Fruit fly (Drosophila melanogaster) whole organism, embryonic: ENCODE measurements around the gene Acat1.
A peak's percentile ranks its signal among the peaks of the same experiment; 100 is the strongest.

Experiments
- Asciz ChIP-seq: fragments of 200-800 bp; sonication (Bioruptor generic); optimal IDR thresholded peaks from 2 replicates; lab custom pipeline; 2017; ENCODE audit warnings: missing biosample characterization, mild to moderate bottlenecking, missing genetic modification characterization, missing genetic modification reagents
- Awh ChIP-seq: fragments of 200-800 bp; sonication (Bioruptor generic); IDR thresholded peaks from 2 replicates; pipeline ENCODE4, ENCODE4 v1.3.6; 2022; ENCODE audit warnings: missing biosample characterization, missing genetic modification characterization
- B-H2 ChIP-seq: fragments of 200-800 bp; sonication (Bioruptor generic); optimal IDR thresholded peaks from 2 replicates; lab custom pipeline; 2018; ENCODE audit warnings: missing biosample characterization, mild to moderate bottlenecking, missing genetic modification characterization
- CG10267 ChIP-seq: fragments of 200-800 bp; sonication (Bioruptor generic); optimal IDR thresholded peaks from 2 replicates; lab custom pipeline; 2018; ENCODE audit warnings: missing biosample characterization, mild to moderate bottlenecking, missing genetic modification characterization, moderate library complexity
- CG12659 ChIP-seq: fragments of 200-800 bp; sonication (Bioruptor generic); optimal IDR thresholded peaks from 3 replicates; lab custom pipeline; 2017; ENCODE audit warnings: mild to moderate bottlenecking, missing biosample characterization, missing genetic modification reagents, missing genetic modification characterization
- CG13624 ChIP-seq: fragments of 200-800 bp; sonication (Bioruptor generic); optimal IDR thresholded peaks from 2 replicates; lab custom pipeline; 2016; ENCODE audit warnings: missing biosample characterization, missing genetic modification characterization
- CG14014 ChIP-seq: fragments of 200-800 bp; sonication (Bioruptor generic); IDR thresholded peaks from 2 replicates; pipeline ENCODE4 v1.3.6; 2022; ENCODE audit warnings: missing biosample characterization, missing genetic modification characterization
- CG18599 ChIP-seq: fragments of 200-800 bp; sonication (Bioruptor generic); optimal IDR thresholded peaks from 3 replicates; lab custom pipeline; 2017; ENCODE audit warnings: missing biosample characterization, missing genetic modification characterization, mild to moderate bottlenecking, moderate library complexity, missing genetic modification reagents
- CG2875 ChIP-seq: fragments of 200-800 bp; sonication (Bioruptor generic); optimal IDR thresholded peaks from 2 replicates; lab custom pipeline; 2017; ENCODE audit warnings: missing biosample characterization, mild to moderate bottlenecking, missing genetic modification characterization, missing genetic modification reagents
- CG31224 ChIP-seq: fragments of 200-800 bp; sonication (Bioruptor generic); IDR thresholded peaks from 2 replicates; pipeline ENCODE4 v1.3.6; 2022; ENCODE audit warnings: missing biosample characterization, missing genetic modification characterization
- CG4617 ChIP-seq: fragments of 200-800 bp; sonication (Bioruptor generic); optimal IDR thresholded peaks from 3 replicates; lab custom pipeline; 2016; ENCODE audit warnings: missing biosample characterization, missing genetic modification characterization, borderline replicate concordance
- CG5953 ChIP-seq: fragments of 200-800 bp; sonication (Bioruptor generic); IDR thresholded peaks from 2 replicates; pipeline ENCODE4 v1.3.6; 2022; ENCODE audit warnings: missing biosample characterization, missing genetic modification characterization
- D ChIP-seq, 2 experiments: fragments of 200-800 bp in 1 of 2; fragments of >200 bp in 1 of 2; sonication (Bioruptor generic) in 1 of 2; optimal IDR thresholded peaks; 2 replicates in 1 of 2; 3 replicates in 1 of 2; lab custom pipeline; 2017; ENCODE audit warnings: mild to moderate bottlenecking in 1 of 2, missing biosample characterization in 1 of 2, missing genetic modification characterization in 1 of 2, missing genetic modification reagents in 1 of 2
- Dfd ChIP-seq, 2 experiments: fragments of >200 bp; optimal IDR thresholded peaks; 2 replicates each; lab custom pipeline; 2017; ENCODE audit warnings: missing biosample characterization in 2 of 2, missing genetic modification characterization in 2 of 2
- Dip3 ChIP-seq: fragments of 200-800 bp; sonication (Bioruptor generic); optimal IDR thresholded peaks from 3 replicates; lab custom pipeline; 2016; ENCODE audit warnings: missing biosample characterization, missing genetic modification characterization
- Doc3 ChIP-seq: fragments of 200-800 bp; sonication (Bioruptor generic); IDR thresholded peaks from 3 replicates; pipeline ENCODE4 v1.3.6; 2022; ENCODE audit warnings: missing biosample characterization, missing genetic modification characterization; ENCODE audit not compliant: partially characterized antibody
- Fer1 ChIP-seq: fragments of 200-800 bp; sonication (Bioruptor generic); optimal IDR thresholded peaks from 2 replicates; lab custom pipeline; 2017; ENCODE audit warnings: missing biosample characterization, mild to moderate bottlenecking, missing genetic modification characterization
- H15 ChIP-seq: fragments of 200-800 bp; sonication (Bioruptor generic); IDR thresholded peaks from 3 replicates; pipeline ENCODE4 v1.3.6; 2022; ENCODE audit warnings: missing biosample characterization, missing genetic modification characterization
- Hr3 ChIP-seq: fragments of 200-800 bp; sonication (Bioruptor generic); optimal IDR thresholded peaks from 3 replicates; lab custom pipeline; 2016; ENCODE audit warnings: missing biosample characterization, missing genetic modification characterization
- Lhr ChIP-seq: fragments of 200-800 bp; sonication (Bioruptor generic); optimal IDR thresholded peaks from 3 replicates; lab custom pipeline; 2017; ENCODE audit warnings: mild to moderate bottlenecking, missing biosample characterization, missing genetic modification reagents, missing genetic modification characterization
- Mrtf ChIP-seq: fragments of 200-800 bp; sonication (Bioruptor generic); IDR thresholded peaks from 3 replicates; pipeline ENCODE4 v1.3.6; 2022; ENCODE audit warnings: missing biosample characterization, missing genetic modification characterization
- NK7.1 ChIP-seq: fragments of 200-800 bp; sonication (Bioruptor generic); optimal IDR thresholded peaks from 3 replicates; lab custom pipeline; 2016; ENCODE audit warnings: missing biosample characterization, missing genetic modification characterization
- Oli ChIP-seq: fragments of 200-800 bp; sonication (Bioruptor generic); optimal IDR thresholded peaks from 2 replicates; lab custom pipeline; 2018; ENCODE audit warnings: missing biosample characterization, mild to moderate bottlenecking, missing genetic modification characterization, moderate library complexity
- Pdp1 ChIP-seq, 2 experiments: fragments of 200-800 bp; sonication (Bioruptor generic); optimal IDR thresholded peaks; 3 replicates each; lab custom pipeline; 2016; ENCODE audit warnings: missing biosample characterization in 2 of 2, missing genetic modification characterization in 2 of 2, mild to moderate bottlenecking in 1 of 2, moderate library complexity in 1 of 2
- Side ChIP-seq: fragments of 200-800 bp; sonication (Bioruptor generic); optimal IDR thresholded peaks from 2 replicates; lab custom pipeline; 2016; ENCODE audit warnings: missing biosample characterization, missing genetic modification characterization
- Sox102F ChIP-seq: fragments of 200-800 bp; sonication (Bioruptor generic); optimal IDR thresholded peaks from 2 replicates; lab custom pipeline; 2018; ENCODE audit warnings: missing biosample characterization, mild to moderate bottlenecking, missing genetic modification characterization, moderate library complexity
- Sry-δ ChIP-seq: fragments of 200-800 bp; sonication (Bioruptor generic); optimal IDR thresholded peaks from 2 replicates; lab custom pipeline; 2016; ENCODE audit warnings: missing biosample characterization, missing genetic modification characterization
- ab ChIP-seq: fragments of 200-800 bp; sonication (Bioruptor generic); optimal IDR thresholded peaks from 2 replicates; lab custom pipeline; 2016; ENCODE audit warnings: missing biosample characterization, missing genetic modification characterization
- aop ChIP-seq: fragments of 200-800 bp; sonication (Bioruptor generic); IDR thresholded peaks from 2 replicates; pipeline ENCODE4 v1.3.6; 2022; ENCODE audit warnings: missing biosample characterization, missing genetic modification characterization
- ara ChIP-seq: fragments of 200-800 bp; sonication (Bioruptor generic); IDR thresholded peaks from 2 replicates; pipeline ENCODE4 v1.3.6; 2022; ENCODE audit warnings: missing biosample characterization, missing genetic modification characterization
- bsh ChIP-seq, 2 experiments: fragments of 200-800 bp; sonication (Bioruptor generic); optimal IDR thresholded peaks; 2 replicates each; lab custom pipeline; 2017 to 2018; ENCODE audit warnings: mild to moderate bottlenecking in 2 of 2, missing biosample characterization in 2 of 2, missing genetic modification characterization in 2 of 2, moderate library complexity in 1 of 2
- danr ChIP-seq: fragments of 200-800 bp; sonication (Bioruptor generic); IDR thresholded peaks from 2 replicates; pipeline ENCODE4 v1.3.6; 2022; ENCODE audit warnings: missing biosample characterization, missing genetic modification characterization
- dati ChIP-seq: fragments of 200-800 bp; sonication (Bioruptor generic); IDR thresholded peaks from 2 replicates; pipeline ENCODE4 v1.3.6; 2022; ENCODE audit warnings: missing biosample characterization, missing genetic modification characterization
- en ChIP-seq: fragments of 200-800 bp; sonication (Bioruptor generic); optimal IDR thresholded peaks from 2 replicates; lab custom pipeline; 2016; ENCODE audit warnings: missing biosample characterization, missing genetic modification characterization
- gcm ChIP-seq: fragments of 200-800 bp; sonication (Bioruptor generic); optimal IDR thresholded peaks from 2 replicates; lab custom pipeline; 2019; ENCODE audit warnings: missing biosample characterization, mild to moderate bottlenecking, missing genetic modification characterization, moderate library complexity
- hb ChIP-seq: fragments of 200-800 bp; sonication (Bioruptor generic); IDR thresholded peaks from 3 replicates; pipeline ENCODE4 v1.3.6; 2022; ENCODE audit warnings: missing biosample characterization, missing genetic modification characterization; ENCODE audit not compliant: partially characterized antibody
- org-1 ChIP-seq: fragments of 200-800 bp; sonication (Bioruptor generic); optimal IDR thresholded peaks from 2 replicates; lab custom pipeline; 2017; ENCODE audit warnings: missing biosample characterization, missing genetic modification characterization
- pfk ChIP-seq: fragments of 200-800 bp; sonication (Bioruptor generic); optimal IDR thresholded peaks from 2 replicates; lab custom pipeline; 2018; ENCODE audit warnings: missing biosample characterization, mild to moderate bottlenecking, missing genetic modification characterization, moderate library complexity
- pum ChIP-seq: fragments of 200-800 bp; sonication (Bioruptor generic); optimal IDR thresholded peaks from 2 replicates; lab custom pipeline; 2016; ENCODE audit warnings: missing biosample characterization, missing genetic modification characterization
- ranshi ChIP-seq: fragments of 200-800 bp; sonication (Bioruptor generic); IDR thresholded peaks from 2 replicates; pipeline ENCODE4 v1.3.6; 2022; ENCODE audit warnings: missing biosample characterization, missing genetic modification characterization
- ro ChIP-seq: fragments of 200-800 bp; sonication (Bioruptor generic); IDR thresholded peaks from 2 replicates; pipeline ENCODE4 v1.3.6; 2022; ENCODE audit warnings: missing biosample characterization, missing genetic modification characterization
- salm ChIP-seq: fragments of 200-800 bp; sonication (Bioruptor generic); optimal IDR thresholded peaks from 2 replicates; lab custom pipeline; 2018; ENCODE audit warnings: missing biosample characterization, mild to moderate bottlenecking, missing genetic modification characterization
- sim ChIP-seq: fragments of 200-800 bp; sonication (Bioruptor generic); IDR thresholded peaks from 2 replicates; pipeline ENCODE4 v1.3.6; 2022; ENCODE audit warnings: missing biosample characterization, missing genetic modification characterization
- so ChIP-seq: fragments of 200-800 bp; sonication (Bioruptor generic); IDR thresholded peaks from 3 replicates; pipeline ENCODE4 v1.3.6; 2022; ENCODE audit warnings: missing biosample characterization, missing genetic modification characterization
- tna ChIP-seq: fragments of 200-800 bp; sonication (Bioruptor generic); IDR thresholded peaks from 2 replicates; pipeline ENCODE4 v1.3.6; 2022; ENCODE audit warnings: missing biosample characterization, missing genetic modification characterization; ENCODE audit not compliant: partially characterized antibody
- ttk ChIP-seq: fragments of 200-800 bp; sonication (Bioruptor generic); IDR thresholded peaks from 2 replicates; pipeline ENCODE4 v2.1.2; 2022; ENCODE audit warnings: missing biosample characterization, missing genetic modification characterization
- tup ChIP-seq: fragments of 200-800 bp; sonication (Bioruptor generic); optimal IDR thresholded peaks from 2 replicates; lab custom pipeline; 2016; ENCODE audit warnings: missing biosample characterization, mild to moderate bottlenecking, missing genetic modification characterization, moderate library complexity
- wek ChIP-seq: fragments of 200-800 bp; sonication (Bioruptor generic); optimal IDR thresholded peaks from 3 replicates; lab custom pipeline; 2018; ENCODE audit warnings: missing biosample characterization, mild to moderate bottlenecking, missing genetic modification characterization, moderate library complexity
- zf30C ChIP-seq: fragments of 200-800 bp; sonication (Bioruptor generic); optimal IDR thresholded peaks from 3 replicates; lab custom pipeline; 2018; ENCODE audit warnings: missing biosample characterization, mild to moderate bottlenecking, missing genetic modification characterization

The Acat1 gene

dm6 chrX:7934679-7935078 lies 46.1 kb upstream of the Acat1 start, which contains the start of gene RpS14b (continued):
- TF ChIP-seq pfk (GFP tag; lab: Kevin White, UChicago) (peak; percentile 63), Fer1 (GFP tag; lab: Kevin White, UChicago) (peak; percentile 77), org-1 (no peak), wek (peak; percentile 24), salm (tag; lab: Kevin White, UChicago) (no peak), Sry-δ (GFP tag; lab: Kevin White, UChicago) (peak; percentile 74), Oli (tag; lab: Kevin White, UChicago) (no peak), CG13624 (GFP tag; lab: Kevin White, UChicago) (peak; percentile 67), ranshi (GFP tag; lab: Robert Waterston, UW) (peak; percentile 74), H15 (GFP tag; lab: Robert Waterston, UW) (peak; percentile 44; the same call in 1 of the 3 replicates), tna (0 out of 2 replicates have a peak, but pooled peaks have one; percentile 33), NK7.1 (GFP tag; lab: Kevin White, UChicago) (peak; percentile 43), tup (GFP tag; lab: Kevin White, UChicago) (no peak), bsh (GFP tag; optimal IDR thresholded peaks at IDR 0.05; lab: Kevin White, UChicago) (peak in 1 of 2 experiments; percentile 21), dati (GFP tag; lab: Robert Waterston, UW) (peak; percentile 41; the same call in 1 of the 2 replicates), hb (GFP tag; lab: Robert Waterston, UW) (peak; percentile 41; the same call in 1 of the 3 replicates), en (GFP tag; lab: Kevin White, UChicago) (no peak), Hr3 (GFP tag; lab: Kevin White, UChicago) (no peak), CG2875 (peak; percentile 43), Awh (no peak), Asciz (peak; percentile 39), Dip3 (peak; percentile 57), CG31224 (GFP tag; lab: Robert Waterston, UW) (peak; percentile 47), ab (GFP tag; lab: Kevin White, UChicago) (peak; percentile 3), Sox102F (no peak), ttk (GFP tag; lab: Robert Waterston, UW) (0 out of 2 replicates have a peak, but pooled peaks have one; percentile 40), so (peak; percentile 72; the same call in 1 of the 3 replicates), CG12659 (GFP tag; lab: Kevin White, UChicago) (peak; percentile 90), CG4617 (peak; percentile 37), CG5953 (no peak), Pdp1 (GFP tag; optimal IDR thresholded peaks at IDR 0.05; lab: Kevin White, UChicago) (peak; percentile 31 to 68), B-H2 (GFP tag; lab: Kevin White, UChicago) (peak; percentile 87), Doc3 (GFP tag; lab: Robert Waterston, UW) (peak; percentile 38; the same call in 1 of the 3 replicates), D (optimal IDR thresholded peaks at IDR 0.05; lab: Kevin White, UChicago) (no peak), D (GFP tag; optimal IDR thresholded peaks at IDR 0.05; lab: Kevin White, UChicago) (no peak), ro (GFP tag; lab: Robert Waterston, UW) (no peak), pum (GFP tag; lab: Kevin White, UChicago) (peak; percentile 3), aop (GFP tag; lab: Robert Waterston, UW) (no peak), CG14014 (peak; percentile 60; the same call in 1 of the 2 replicates), danr (0 out of 2 replicates have a peak, but pooled peaks have one; percentile 13), Lhr (GFP tag; lab: Kevin White, UChicago) (peak; percentile 51), gcm (GFP tag; lab: Kevin White, UChicago) (peak; percentile 18), Side (GFP tag; lab: Kevin White, UChicago) (peak; percentile 74), ara (GFP tag; lab: Robert Waterston, UW) (peak; percentile 56), Dfd (GFP tag; optimal IDR thresholded peaks at IDR 0.05; lab: Kevin White, UChicago) (no peak), Mrtf (GFP tag; lab: Robert Waterston, UW) (0 out of 3 replicates have a peak, but pooled peaks have one; percentile 43), sim (GFP tag; lab: Robert Waterston, UW) (peak; percentile 42; the same call in 1 of the 2 replicates), CG18599 (GFP tag; lab: Kevin White, UChicago) (peak; percentile 74), CG10267 (tag; lab: Kevin White, UChicago) (peak; percentile 40), zf30C (peak; percentile 50)
